Fruit fly (Drosophila melanogaster) whole organism, embryonic: ENCODE measurements around the gene CG10470.

ENCODE experiments used
- Bgb ChIP-seq: fragments of 200-800 bp; sonication (Bioruptor generic); IDR thresholded peaks from 2 replicates; pipeline ENCODE4 v1.3.6; 2022; ENCODE audit warnings: missing biosample characterization, missing genetic modification characterization; ENCODE audit not compliant: partially characterized antibody
- CG12391 ChIP-seq: fragments of 200-800 bp; sonication (Bioruptor generic); optimal IDR thresholded peaks from 3 replicates; lab custom pipeline; 2018; ENCODE audit warnings: missing biosample characterization, mild to moderate bottlenecking, missing genetic modification characterization, moderate library complexity
- CG12744 ChIP-seq: fragments of 200-800 bp; sonication (Bioruptor generic); optimal IDR thresholded peaks from 2 replicates; lab custom pipeline; 2016; ENCODE audit warnings: missing biosample characterization, missing genetic modification characterization
- CG12769 ChIP-seq: fragments of 200-800 bp; sonication (Bioruptor generic); optimal IDR thresholded peaks from 2 replicates; lab custom pipeline; 2019; ENCODE audit warnings: missing biosample characterization, mild to moderate bottlenecking, missing genetic modification characterization, moderate library complexity
- CG14860 ChIP-seq: fragments of 200-800 bp; sonication (Bioruptor generic); IDR thresholded peaks from 3 replicates; pipeline ENCODE4 v1.3.6; 2022; ENCODE audit warnings: missing biosample characterization, missing genetic modification characterization; ENCODE audit not compliant: partially characterized antibody
- CG16815 ChIP-seq: fragments of 200-800 bp; sonication (Bioruptor generic); optimal IDR thresholded peaks from 3 replicates; lab custom pipeline; 2017; ENCODE audit warnings: missing biosample characterization, mild to moderate bottlenecking, missing genetic modification characterization
- CG17361 ChIP-seq: fragments of 200-800 bp; sonication (Bioruptor generic); IDR thresholded peaks from 3 replicates; pipeline ENCODE4 v1.3.6; 2022; ENCODE audit warnings: missing biosample characterization, missing genetic modification characterization
- CG2678 ChIP-seq: fragments of 200-800 bp; sonication (Bioruptor generic); optimal IDR thresholded peaks from 3 replicates; lab custom pipeline; 2019; ENCODE audit warnings: missing biosample characterization, mild to moderate bottlenecking, missing genetic modification characterization, moderate library complexity
- CG3065 ChIP-seq: fragments of 200-800 bp; sonication (Bioruptor generic); optimal IDR thresholded peaks from 2 replicates; lab custom pipeline; 2016; ENCODE audit warnings: missing biosample characterization, missing genetic modification characterization
- CG32532 ChIP-seq: fragments of 200-800 bp; sonication (Bioruptor generic); IDR thresholded peaks from 2 replicates; pipeline ENCODE4 v1.3.6; 2022; ENCODE audit warnings: missing biosample characterization, missing genetic modification characterization
- CG32772 ChIP-seq: fragments of 200-800 bp; sonication (Bioruptor generic); IDR thresholded peaks from 2 replicates; pipeline ENCODE4 v1.3.6; 2022; ENCODE audit warnings: missing biosample characterization, missing genetic modification characterization
- CG3995 ChIP-seq: fragments of 200-800 bp; sonication (Bioruptor generic); optimal IDR thresholded peaks from 3 replicates; lab custom pipeline; 2016; ENCODE audit warnings: missing biosample characterization, missing genetic modification characterization
- CG43689 ChIP-seq: fragments of 200-800 bp; sonication (Bioruptor generic); IDR thresholded peaks from 2 replicates; pipeline ENCODE4 v1.3.6; 2022; ENCODE audit warnings: missing biosample characterization, missing genetic modification characterization
- CG8388 ChIP-seq: fragments of 200-800 bp; sonication (Bioruptor generic); optimal IDR thresholded peaks from 2 replicates; lab custom pipeline; 2019; ENCODE audit warnings: missing biosample characterization, mild to moderate bottlenecking, missing genetic modification characterization, moderate library complexity
- CG9932 ChIP-seq: fragments of 200-800 bp; sonication (Bioruptor generic); IDR thresholded peaks from 2 replicates; pipeline ENCODE4 v1.3.6; 2022; ENCODE audit warnings: missing biosample characterization, missing genetic modification characterization
- D19B ChIP-seq: fragments of 200-800 bp; sonication (Bioruptor generic); optimal IDR thresholded peaks from 2 replicates; lab custom pipeline; 2017; ENCODE audit warnings: missing biosample characterization, mild to moderate bottlenecking, missing genetic modification characterization
- Dbx ChIP-seq: fragments of 200-800 bp; sonication (Bioruptor generic); IDR thresholded peaks from 3 replicates; pipeline ENCODE4 v1.3.6; 2022; ENCODE audit warnings: missing biosample characterization, missing genetic modification characterization
- Ets65A ChIP-seq: fragments of 200-800 bp; sonication (Bioruptor generic); peaks from one replicate; lab custom pipeline; 2016; ENCODE audit warnings: missing biosample characterization, missing genetic modification characterization
- Fer2 ChIP-seq: fragments of 200-800 bp; sonication (Bioruptor generic); optimal IDR thresholded peaks from 2 replicates; lab custom pipeline; 2018; ENCODE audit warnings: missing biosample characterization, mild to moderate bottlenecking, missing genetic modification characterization, moderate library complexity
- Gsc ChIP-seq: fragments of 200-800 bp; sonication (Bioruptor generic); IDR thresholded peaks from 2 replicates; pipeline ENCODE4 v1.3.6; 2022; ENCODE audit warnings: missing biosample characterization, missing genetic modification characterization
- HLHmδ ChIP-seq: fragments of 200-800 bp; sonication (Bioruptor generic); optimal IDR thresholded peaks from 2 replicates; lab custom pipeline; 2018; ENCODE audit warnings: missing biosample characterization, mild to moderate bottlenecking, missing genetic modification characterization, moderate library complexity
- Hmx ChIP-seq: fragments of 200-800 bp; sonication (Bioruptor generic); optimal IDR thresholded peaks from 2 replicates; lab custom pipeline; 2016; ENCODE audit warnings: missing biosample characterization, missing genetic modification characterization
- MTF-1 ChIP-seq: fragments of 200-800 bp; sonication (Bioruptor generic); optimal IDR thresholded peaks from 2 replicates; lab custom pipeline; 2018; ENCODE audit warnings: missing biosample characterization, mild to moderate bottlenecking, missing genetic modification characterization, borderline replicate concordance
- Oaz ChIP-seq: fragments of 200-800 bp; sonication (Bioruptor generic); IDR thresholded peaks from 2 replicates; pipeline ENCODE4 v1.3.6; 2022; ENCODE audit warnings: missing biosample characterization, missing genetic modification characterization
- Sox102F ChIP-seq: fragments of 200-800 bp; sonication (Bioruptor generic); optimal IDR thresholded peaks from 2 replicates; lab custom pipeline; 2018; ENCODE audit warnings: missing biosample characterization, mild to moderate bottlenecking, missing genetic modification characterization, moderate library complexity
- Ssrp ChIP-seq: fragments of 200-800 bp; sonication (Bioruptor generic); optimal IDR thresholded peaks from 2 replicates; lab custom pipeline; 2018; ENCODE audit warnings: missing biosample characterization, mild to moderate bottlenecking, missing genetic modification characterization, moderate library complexity
- TFAM ChIP-seq: fragments of 200-800 bp; sonication (Bioruptor generic); optimal IDR thresholded peaks from 2 replicates; lab custom pipeline; 2017; ENCODE audit warnings: missing biosample characterization, missing genetic modification characterization, inconsistent platforms
- Xbp1 ChIP-seq: fragments of 200-800 bp; sonication (Bioruptor generic); optimal IDR thresholded peaks from 3 replicates; lab custom pipeline; 2016; ENCODE audit warnings: missing biosample characterization, mild to moderate bottlenecking, missing genetic modification characterization
- ab ChIP-seq: fragments of 200-800 bp; sonication (Bioruptor generic); optimal IDR thresholded peaks from 2 replicates; lab custom pipeline; 2016; ENCODE audit warnings: missing biosample characterization, missing genetic modification characterization
- ase ChIP-seq: fragments of 200-800 bp; sonication (Bioruptor generic); IDR thresholded peaks from 3 replicates; pipeline ENCODE4 v1.3.6; 2022; ENCODE audit warnings: missing biosample characterization, missing genetic modification characterization
- chm ChIP-seq: fragments of 200-800 bp; sonication (Bioruptor generic); IDR thresholded peaks from 2 replicates; pipeline ENCODE4 v1.3.6; 2022; ENCODE audit warnings: missing biosample characterization, missing genetic modification characterization
- dmrt99B ChIP-seq: fragments of 200-800 bp; sonication (Bioruptor generic); optimal IDR thresholded peaks from 2 replicates; lab custom pipeline; 2018; ENCODE audit warnings: missing biosample characterization, mild to moderate bottlenecking, missing genetic modification characterization, moderate library complexity
- emc ChIP-seq: fragments of 200-800 bp; sonication (Bioruptor generic); optimal IDR thresholded peaks from 2 replicates; lab custom pipeline; 2016; ENCODE audit warnings: missing biosample characterization, missing genetic modification characterization
- gcm2 ChIP-seq: fragments of 200-800 bp; sonication (Bioruptor generic); optimal IDR thresholded peaks from 2 replicates; lab custom pipeline; 2016; ENCODE audit warnings: missing biosample characterization, missing genetic modification characterization
- gt ChIP-seq: fragments of 200-800 bp; sonication (Bioruptor generic); IDR thresholded peaks from 2 replicates; pipeline ENCODE4 v1.3.6; 2022; ENCODE audit warnings: missing biosample characterization, missing genetic modification characterization
- hb ChIP-seq: fragments of 200-800 bp; sonication (Bioruptor generic); IDR thresholded peaks from 3 replicates; pipeline ENCODE4 v1.3.6; 2022; ENCODE audit warnings: missing biosample characterization, missing genetic modification characterization; ENCODE audit not compliant: partially characterized antibody
- hth ChIP-seq: fragments of >200 bp; optimal IDR thresholded peaks from 2 replicates; lab custom pipeline; 2017; ENCODE audit warnings: inconsistent platforms
- kah ChIP-seq: fragments of 200-800 bp; sonication (Bioruptor generic); optimal IDR thresholded peaks from 2 replicates; lab custom pipeline; 2018; ENCODE audit warnings: missing biosample characterization, mild to moderate bottlenecking, missing genetic modification characterization
- ken ChIP-seq: fragments of 200-800 bp; sonication (Bioruptor generic); IDR thresholded peaks from 3 replicates; pipeline ENCODE4 v1.3.6; 2022; ENCODE audit warnings: missing biosample characterization, missing genetic modification characterization
- luna ChIP-seq: fragments of 200-800 bp; sonication (Bioruptor generic); optimal IDR thresholded peaks from 2 replicates; lab custom pipeline; 2016; ENCODE audit warnings: missing biosample characterization, missing genetic modification characterization
- pfk ChIP-seq: fragments of 200-800 bp; sonication (Bioruptor generic); optimal IDR thresholded peaks from 2 replicates; lab custom pipeline; 2018; ENCODE audit warnings: missing biosample characterization, mild to moderate bottlenecking, missing genetic modification characterization, moderate library complexity
- repo ChIP-seq: fragments of 200-800 bp; sonication (Bioruptor generic); optimal IDR thresholded peaks from 2 replicates; lab custom pipeline; 2016; ENCODE audit warnings: missing biosample characterization, missing genetic modification characterization
- row ChIP-seq: fragments of 200-800 bp; sonication (Bioruptor generic); IDR thresholded peaks from 3 replicates; pipeline ENCODE4 v1.3.6; 2022; ENCODE audit warnings: missing biosample characterization, missing genetic modification characterization
- scrt ChIP-seq: fragments of 200-800 bp; sonication (Bioruptor generic); optimal IDR thresholded peaks from 2 replicates; lab custom pipeline; 2018; ENCODE audit warnings: missing biosample characterization, mild to moderate bottlenecking, missing genetic modification characterization, moderate library complexity
- sens ChIP-seq: fragments of 200-800 bp; sonication (Bioruptor generic); peaks from one replicate; lab custom pipeline; 2016; ENCODE audit warnings: missing biosample characterization, missing genetic modification characterization
- sima ChIP-seq: fragments of 200-800 bp; sonication (Bioruptor generic); optimal IDR thresholded peaks from 2 replicates; lab custom pipeline; 2016; ENCODE audit warnings: missing biosample characterization, missing genetic modification characterization
- trem ChIP-seq: fragments of 200-800 bp; optimal IDR thresholded peaks from 3 replicates; lab custom pipeline; 2019; ENCODE audit warnings: missing biosample characterization, mild to moderate bottlenecking, missing genetic modification characterization, moderate library complexity
- twi ChIP-seq: fragments of 200-800 bp; optimal IDR thresholded peaks from 2 replicates; lab custom pipeline; 2019; ENCODE audit warnings: missing biosample characterization, mild to moderate bottlenecking, missing genetic modification characterization, moderate library complexity
- vvl ChIP-seq: fragments of 200-800 bp; sonication (Bioruptor generic); IDR thresholded peaks from 2 replicates; pipeline ENCODE4 v1.3.6; 2022; ENCODE audit warnings: missing biosample characterization, missing genetic modification characterization
- wek ChIP-seq: fragments of 200-800 bp; sonication (Bioruptor generic); optimal IDR thresholded peaks from 3 replicates; lab custom pipeline; 2018; ENCODE audit warnings: missing biosample characterization, mild to moderate bottlenecking, missing genetic modification characterization, moderate library complexity
- yki ChIP-seq: fragments of >200 bp; optimal IDR thresholded peaks from 3 replicates; lab custom pipeline; 2018

Gene CG10470

dm6 chr2L:19036105-19036714, 12.7 kb upstream of the CG10470 start (continued):
- no peak for TF ChIP-seq CG32532 (GFP tag; lab: Robert Waterston, UW)
- TF ChIP-seq CG9932, result no peak
- TF ChIP-seq CG43689 (GFP tag; lab: Robert Waterston, UW), result no peak
- TF ChIP-seq ken, result no peak
- no peak for TF ChIP-seq ab (GFP tag; lab: Kevin White, UChicago)
- no peak for TF ChIP-seq pfk (GFP tag; lab: Kevin White, UChicago)
- TF ChIP-seq gcm2 (GFP tag; lab: Kevin White, UChicago), result no peak
- TF ChIP-seq Oaz (GFP tag; lab: Robert Waterston, UW), result no peak
- TF ChIP-seq sima (GFP tag; lab: Kevin White, UChicago), result no peak
- TF ChIP-seq Gsc (GFP tag; lab: Robert Waterston, UW), result no peak
- TF ChIP-seq CG16815, result no peak
- TF ChIP-seq CG12391 (tag; lab: Kevin White, UChicago), result peak; percentile 15
- no peak for TF ChIP-seq CG32772 (GFP tag; lab: Robert Waterston, UW)

dm6 chr2L:19037011-19037410, 11.9 kb upstream of the CG10470 start:
- no peak for TF ChIP-seq CG14860 (GFP tag; lab: Robert Waterston, UW)
- no peak for TF ChIP-seq gt (GFP tag; lab: Robert Waterston, UW)
- TF ChIP-seq kah (GFP tag; lab: Kevin White, UChicago), result no peak
- TF ChIP-seq scrt (GFP tag; lab: Kevin White, UChicago), result no peak
- TF ChIP-seq CG12744 (GFP tag; lab: Kevin White, UChicago), result no peak
- peak; percentile 66 for TF ChIP-seq sens
- TF ChIP-seq CG12769, result peak; percentile 52
- TF ChIP-seq yki (lab: Kevin White, UChicago), result no peak
- TF ChIP-seq chm (GFP tag; lab: Robert Waterston, UW), result no peak
- TF ChIP-seq emc (GFP tag; lab: Kevin White, UChicago), result no peak
- TF ChIP-seq Ets65A (GFP tag; lab: Kevin White, UChicago), result peak; percentile 15
- TF ChIP-seq dmrt99B (tag; lab: Kevin White, UChicago), result no peak
- peak; percentile 12; the same call in 1 of the 3 replicates for TF ChIP-seq row (GFP tag; lab: Robert Waterston, UW)
- no peak for TF ChIP-seq CG32772 (GFP tag; lab: Robert Waterston, UW)
- TF ChIP-seq TFAM (GFP tag; lab: Kevin White, UChicago), result no peak
- no peak for TF ChIP-seq Ssrp (tag; lab: Kevin White, UChicago)
- no peak for TF ChIP-seq Oaz (GFP tag; lab: Robert Waterston, UW)
- TF ChIP-seq Sox102F, result no peak
- no peak for TF ChIP-seq vvl
- no peak for TF ChIP-seq MTF-1 (GFP tag; lab: Kevin White, UChicago)
- TF ChIP-seq CG17361 (GFP tag; lab: Robert Waterston, UW), result 0 out of 3 replicates have a peak, but pooled peaks have one; percentile 18
- TF ChIP-seq Xbp1 (GFP tag; lab: Kevin White, UChicago), result no peak
- TF ChIP-seq ase (GFP tag; lab: Robert Waterston, UW), result no peak
- TF ChIP-seq Fer2, result no peak
- no peak for TF ChIP-seq CG3995 (GFP tag; lab: Kevin White, UChicago)
- no peak for TF ChIP-seq Hmx (GFP tag; lab: Kevin White, UChicago)
- peak; percentile 54 for TF ChIP-seq twi (tag; lab: Kevin White, UChicago)
- no peak for TF ChIP-seq CG8388 (GFP tag; lab: Kevin White, UChicago)
- TF ChIP-seq hth (lab: Kevin White, UChicago), result no peak
- TF ChIP-seq hb, result no peak
- no peak for TF ChIP-seq Dbx (GFP tag; lab: Robert Waterston, UW)
- TF ChIP-seq trem, result no peak
- TF ChIP-seq Bgb (GFP tag; lab: Robert Waterston, UW), result no peak
- TF ChIP-seq HLHmδ (GFP tag; lab: Kevin White, UChicago), result peak; percentile 85
- no peak for TF ChIP-seq CG3065 (GFP tag; lab: Kevin White, UChicago)
- no peak for TF ChIP-seq repo
- TF ChIP-seq wek (GFP tag; lab: Kevin White, UChicago), result no peak
- TF ChIP-seq luna (GFP tag; lab: Kevin White, UChicago), result no peak
- no peak for TF ChIP-seq D19B (GFP tag; lab: Kevin White, UChicago)
- peak; percentile 14 for TF ChIP-seq CG2678 (tag; lab: Kevin White, UChicago)
